Worm (Caenorhabditis elegans): ENCODE measurements around the gene R02F2.6.

The R02F2.6 gene

DNA sequence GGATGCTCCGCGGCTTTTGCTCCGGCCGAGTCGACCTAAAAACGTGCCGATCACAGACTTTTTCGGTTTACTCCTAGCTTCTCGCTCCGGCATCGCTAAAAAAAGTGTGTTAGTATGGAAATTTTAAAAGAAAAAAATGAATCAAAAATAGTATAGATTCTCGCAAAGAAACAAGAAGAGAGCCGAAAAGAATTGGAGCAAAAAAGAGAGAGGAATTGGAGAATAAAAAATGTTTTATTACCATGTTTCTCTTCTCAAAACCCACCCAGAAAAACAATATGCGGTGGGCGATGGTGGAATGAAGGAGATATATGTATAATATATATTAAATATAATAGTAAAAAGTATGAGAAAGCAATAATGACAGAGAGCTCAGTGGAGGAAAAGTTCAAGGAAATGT is 38.2 kb downstream of the R02F2.6 start, which contains the start of gene W03A5.6:
Gene W03A5.6, minus strand, starts transcription at position 101 of the 400 bp plus-strand sequence.
- TF ChIP-seq hlh-11 (tag; optimal IDR thresholded peaks at IDR 0.05) = no peak
- TF ChIP-seq arid-1 (GFP tag; conservative IDR thresholded peaks at IDR 0.05) = no peak
- TF ChIP-seq D1046.2 (GFP tag; IDR thresholded peaks at IDR 0.05) = no peak
- TF ChIP-seq dmd-6 (GFP tag; IDR thresholded peaks at IDR 0.05) = no peak
- 0 out of 2 replicates have a peak, but pooled peaks have one; percentile 16 for TF ChIP-seq lin-38 (GFP tag; IDR thresholded peaks at IDR 0.05)

DNA sequence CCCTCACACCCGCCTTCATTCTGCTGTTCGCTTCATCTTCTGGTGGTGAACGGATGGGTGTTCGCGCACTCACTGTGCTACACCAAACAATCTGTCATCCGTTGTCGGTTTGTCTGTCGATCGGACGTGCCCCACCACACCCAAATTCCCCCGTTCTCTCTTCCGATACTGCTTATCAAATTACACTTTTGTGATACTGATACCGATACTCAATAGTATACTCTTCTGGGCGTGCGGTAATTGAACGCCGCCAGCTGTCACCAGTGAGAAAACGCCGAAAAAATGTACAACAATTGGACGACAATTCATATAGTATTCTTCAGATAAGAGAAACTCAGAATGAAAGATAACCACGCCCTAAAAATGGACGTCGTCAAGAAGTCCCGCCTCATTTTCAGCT is 40.7 kb downstream of the R02F2.6 start:
- TF ChIP-seq unc-130 (GFP tag; optimal IDR thresholded peaks at IDR 0.05) (no peak), hlh-11 (tag; optimal IDR thresholded peaks at IDR 0.05) (peak; percentile 58), dmd-6 (GFP tag; IDR thresholded peaks at IDR 0.05) (peak; percentile 55), nhr-28 (tag; optimal IDR thresholded peaks at IDR 0.05) (peak; percentile 19), pqm-1 (tag; optimal IDR thresholded peaks at IDR 0.05) (peak; percentile 31)

DNA sequence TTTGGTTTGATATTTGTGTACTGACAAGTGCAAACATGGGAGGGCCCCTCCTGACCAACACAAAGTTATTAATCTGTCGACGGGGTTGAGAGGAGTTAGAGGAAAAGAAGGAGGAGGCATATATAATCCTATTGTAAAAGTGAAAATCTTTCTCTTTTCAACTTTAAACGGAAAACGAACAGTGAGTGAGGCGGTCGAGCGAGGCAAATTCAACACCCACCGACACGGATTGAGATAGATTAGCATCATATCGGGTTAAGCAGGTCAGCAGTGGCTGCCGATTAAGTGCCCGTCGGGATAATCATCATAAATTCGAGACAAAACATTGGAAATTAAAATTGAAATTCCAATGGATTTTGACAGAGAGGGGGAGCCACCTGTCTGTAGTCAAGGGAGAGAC is 42.4 kb downstream of the R02F2.6 start:
- TF ChIP-seq nhr-25 (tag; optimal IDR thresholded peaks at IDR 0.05; ENCODE audit: borderline replicate concordance, insufficient read depth) (no peak), unc-62 (GFP tag; optimal IDR thresholded peaks at IDR 0.05 in 1 of 2) (peak in 1 of 2 experiments; percentile 37), unc-62 (tag; optimal IDR thresholded peaks at IDR 0.05) (no peak), mdl-1 (tag; optimal IDR thresholded peaks at IDR 0.05) (no peak), lsy-2 (tag; optimal IDR thresholded peaks at IDR 0.05) (no peak), R02D3.7 (tag; optimal IDR thresholded peaks at IDR 0.05) (no peak), Y75B8A.6 (GFP tag; IDR thresholded peaks at IDR 0.05) (no peak)
